Fruit fly (Drosophila melanogaster) whole organism, embryonic: Measurements from ENCODE around the gene RpL24.

Experiments
- Adf1 ChIP-seq: fragments of 200-800 bp; sonication (Bioruptor generic); IDR thresholded peaks from 2 replicates; pipeline ENCODE4 v1.3.6; 2022; ENCODE audit warnings: missing biosample characterization, missing genetic modification characterization
- Antp ChIP-seq: fragments of 200-800 bp; sonication (Bioruptor generic); optimal IDR thresholded peaks from 3 replicates; lab custom pipeline; 2016; ENCODE audit warnings: missing biosample characterization, missing genetic modification characterization
- Atf6 ChIP-seq: fragments of 200-800 bp; sonication (Bioruptor generic); IDR thresholded peaks from 2 replicates; pipeline ENCODE4 v1.3.6; 2022; ENCODE audit warnings: missing biosample characterization, missing genetic modification characterization
- B-H2 ChIP-seq: fragments of 200-800 bp; sonication (Bioruptor generic); optimal IDR thresholded peaks from 2 replicates; lab custom pipeline; 2018; ENCODE audit warnings: missing biosample characterization, mild to moderate bottlenecking, missing genetic modification characterization
- CG10543 ChIP-seq: fragments of 200-800 bp; sonication (Bioruptor generic); optimal IDR thresholded peaks from 3 replicates; lab custom pipeline; 2017; ENCODE audit warnings: missing biosample characterization, mild to moderate bottlenecking, missing genetic modification characterization, moderate library complexity
- CG1602 ChIP-seq: fragments of 200-800 bp; sonication (Bioruptor generic); optimal IDR thresholded peaks from 3 replicates; lab custom pipeline; 2016; ENCODE audit warnings: missing biosample characterization, missing genetic modification characterization
- CG1832 ChIP-seq: fragments of 200-800 bp; sonication (Bioruptor generic); optimal IDR thresholded peaks from 2 replicates; lab custom pipeline; 2017; ENCODE audit warnings: missing biosample characterization, mild to moderate bottlenecking, missing genetic modification characterization, inconsistent platforms
- CG18599 ChIP-seq: fragments of 200-800 bp; sonication (Bioruptor generic); optimal IDR thresholded peaks from 3 replicates; lab custom pipeline; 2017; ENCODE audit warnings: missing biosample characterization, missing genetic modification characterization, mild to moderate bottlenecking, moderate library complexity, missing genetic modification reagents
- CG2116 ChIP-seq: fragments of 200-800 bp; sonication (Bioruptor generic); optimal IDR thresholded peaks from 3 replicates; lab custom pipeline; 2018; ENCODE audit warnings: missing biosample characterization, mild to moderate bottlenecking, missing genetic modification characterization
- CG2120 ChIP-seq: fragments of 200-800 bp; sonication (Bioruptor generic); optimal IDR thresholded peaks from 3 replicates; lab custom pipeline; 2016; ENCODE audit warnings: missing biosample characterization, missing genetic modification characterization
- CG2678 ChIP-seq: fragments of 200-800 bp; sonication (Bioruptor generic); optimal IDR thresholded peaks from 3 replicates; lab custom pipeline; 2019; ENCODE audit warnings: missing biosample characterization, mild to moderate bottlenecking, missing genetic modification characterization, moderate library complexity
- CG33213 ChIP-seq: fragments of 200-800 bp; sonication (Bioruptor generic); optimal IDR thresholded peaks from 3 replicates; lab custom pipeline; 2016; ENCODE audit warnings: missing biosample characterization, missing genetic modification characterization
- CG34376 ChIP-seq: fragments of 200-800 bp; sonication (Bioruptor generic); optimal IDR thresholded peaks from 2 replicates; lab custom pipeline; 2018; ENCODE audit warnings: missing biosample characterization, mild to moderate bottlenecking, missing genetic modification characterization
- CG4707 ChIP-seq: fragments of 200-800 bp; sonication (Bioruptor generic); optimal IDR thresholded peaks from 2 replicates; lab custom pipeline; 2018; ENCODE audit warnings: missing biosample characterization, mild to moderate bottlenecking, missing genetic modification characterization, moderate library complexity
- CG4854 ChIP-seq: fragments of 200-800 bp; sonication (Bioruptor generic); optimal IDR thresholded peaks from 2 replicates; lab custom pipeline; 2016; ENCODE audit warnings: missing biosample characterization, missing genetic modification characterization, inconsistent platforms
- CG6175 ChIP-seq: fragments of 200-800 bp; sonication (Bioruptor generic); IDR thresholded peaks from 3 replicates; pipeline ENCODE4 v1.3.6; 2022; ENCODE audit warnings: missing biosample characterization, missing genetic modification characterization
- CG6272 ChIP-seq: fragments of 200-800 bp; sonication (Bioruptor generic); IDR thresholded peaks from 2 replicates; pipeline ENCODE4 v1.3.6; 2022; ENCODE audit warnings: missing biosample characterization, missing genetic modification characterization
- CG7928 ChIP-seq: fragments of 200-800 bp; sonication (Bioruptor generic); optimal IDR thresholded peaks from 2 replicates; lab custom pipeline; 2017; ENCODE audit warnings: missing biosample characterization, mild to moderate bottlenecking, missing genetic modification characterization
- CG7963 ChIP-seq: fragments of 200-800 bp; sonication (Bioruptor generic); IDR thresholded peaks from 3 replicates; pipeline ENCODE4 v1.3.6; 2022; ENCODE audit warnings: missing biosample characterization, missing genetic modification characterization; ENCODE audit not compliant: partially characterized antibody
- Deaf1 ChIP-seq: fragments of 200-800 bp; optimal IDR thresholded peaks from 3 replicates; lab custom pipeline; 2019; ENCODE audit warnings: missing biosample characterization, mild to moderate bottlenecking, missing genetic modification characterization, moderate library complexity
- Dek ChIP-seq: fragments of 200-800 bp; sonication (Bioruptor generic); optimal IDR thresholded peaks from 3 replicates; lab custom pipeline; 2019; ENCODE audit warnings: missing biosample characterization, mild to moderate bottlenecking, missing genetic modification characterization, moderate library complexity
- Dll ChIP-seq: fragments of 200-800 bp; sonication (Bioruptor generic); IDR thresholded peaks from 4 replicates; pipeline ENCODE4 v1.3.6; 2022; ENCODE audit warnings: missing biosample characterization, missing genetic modification characterization; ENCODE audit not compliant: partially characterized antibody
- ERR ChIP-seq: fragments of 200-800 bp; sonication (Bioruptor generic); optimal IDR thresholded peaks from 2 replicates; lab custom pipeline; 2016; ENCODE audit warnings: missing biosample characterization, missing genetic modification characterization
- Elba2 ChIP-seq: fragments of 200-800 bp; sonication (Bioruptor generic); optimal IDR thresholded peaks from 3 replicates; lab custom pipeline; 2016; ENCODE audit warnings: missing biosample characterization, missing genetic modification characterization
- GATAe ChIP-seq: fragments of 200-800 bp; sonication (Bioruptor generic); conservative IDR thresholded peaks from 2 replicates; pipeline ENCODE4 v1.3.6; 2022; ENCODE audit warnings: missing biosample characterization, missing genetic modification characterization
- Lim3 ChIP-seq: fragments of 200-800 bp; sonication (Bioruptor generic); IDR thresholded peaks from 2 replicates; pipeline ENCODE4 v1.3.6; 2022; ENCODE audit warnings: missing biosample characterization, missing genetic modification characterization
- NC2β ChIP-seq: fragments of 200-800 bp; sonication (Bioruptor generic); optimal IDR thresholded peaks from 2 replicates; lab custom pipeline; 2016; ENCODE audit warnings: missing biosample characterization, missing genetic modification characterization
- Nf-YA ChIP-seq: fragments of 200-800 bp; sonication (Bioruptor generic); IDR thresholded peaks from 2 replicates; pipeline ENCODE4 v1.3.6; 2022; ENCODE audit warnings: missing biosample characterization, missing genetic modification characterization
- Nf-YC ChIP-seq: fragments of 200-800 bp; optimal IDR thresholded peaks from 3 replicates; lab custom pipeline; 2019; ENCODE audit warnings: missing biosample characterization, mild to moderate bottlenecking, missing genetic modification characterization, moderate library complexity
- NfI ChIP-seq: fragments of 200-800 bp; sonication (Bioruptor generic); optimal IDR thresholded peaks from 3 replicates; lab custom pipeline; 2018; ENCODE audit warnings: missing biosample characterization, mild to moderate bottlenecking, missing genetic modification characterization, moderate library complexity
- Poxn ChIP-seq: fragments of 200-800 bp; sonication (Bioruptor generic); IDR thresholded peaks from 2 replicates; pipeline ENCODE4 v1.3.6; 2022; ENCODE audit warnings: missing biosample characterization, missing genetic modification characterization
- Side ChIP-seq: fragments of 200-800 bp; sonication (Bioruptor generic); optimal IDR thresholded peaks from 2 replicates; lab custom pipeline; 2016; ENCODE audit warnings: missing biosample characterization, missing genetic modification characterization
- Sox100B ChIP-seq: fragments of 200-800 bp; sonication (Bioruptor generic); optimal IDR thresholded peaks from 3 replicates; lab custom pipeline; 2018; ENCODE audit warnings: missing biosample characterization, mild to moderate bottlenecking, missing genetic modification characterization
- ab ChIP-seq: fragments of 200-800 bp; sonication (Bioruptor generic); optimal IDR thresholded peaks from 2 replicates; lab custom pipeline; 2016; ENCODE audit warnings: missing biosample characterization, missing genetic modification characterization
- caup ChIP-seq: fragments of 200-800 bp; sonication (Bioruptor generic); optimal IDR thresholded peaks from 3 replicates; lab custom pipeline; 2017; ENCODE audit warnings: missing biosample characterization, mild to moderate bottlenecking, missing genetic modification characterization, moderate library complexity; ENCODE audit not compliant: severe bottlenecking
- chinmo ChIP-seq: fragments of 200-800 bp; sonication (Bioruptor generic); IDR thresholded peaks from 4 replicates; pipeline ENCODE4 v1.3.6; 2022; ENCODE audit warnings: missing biosample characterization, missing genetic modification characterization; ENCODE audit not compliant: partially characterized antibody
- crc ChIP-seq: fragments of 200-800 bp; sonication (Bioruptor generic); optimal IDR thresholded peaks from 2 replicates; lab custom pipeline; 2016; ENCODE audit warnings: missing biosample characterization, missing genetic modification characterization
- crp ChIP-seq, 2 experiments: fragments of 200-800 bp; sonication (Bioruptor generic); optimal IDR thresholded peaks; 2 replicates in 1 of 2; 3 replicates in 1 of 2; lab custom pipeline; 2017; ENCODE audit warnings: missing biosample characterization in 2 of 2, missing genetic modification characterization in 2 of 2, mild to moderate bottlenecking in 1 of 2, moderate library complexity in 1 of 2
- cwo ChIP-seq: fragments of 200-800 bp; sonication (Bioruptor generic); optimal IDR thresholded peaks from 3 replicates; lab custom pipeline; 2017; ENCODE audit warnings: missing biosample characterization, missing genetic modification characterization, mild to moderate bottlenecking, moderate library complexity, missing genetic modification reagents
- ewg ChIP-seq: fragments of 200-800 bp; sonication (Bioruptor generic); optimal IDR thresholded peaks from 3 replicates; lab custom pipeline; 2017; ENCODE audit warnings: mild to moderate bottlenecking, missing biosample characterization, missing genetic modification reagents, missing genetic modification characterization
- fd64A ChIP-seq: fragments of 200-800 bp; sonication (Bioruptor generic); optimal IDR thresholded peaks from 3 replicates; lab custom pipeline; 2018; ENCODE audit warnings: missing biosample characterization, mild to moderate bottlenecking, missing genetic modification characterization
- gcm2 ChIP-seq: fragments of 200-800 bp; sonication (Bioruptor generic); optimal IDR thresholded peaks from 2 replicates; lab custom pipeline; 2016; ENCODE audit warnings: missing biosample characterization, missing genetic modification characterization
- grn ChIP-seq: fragments of 200-800 bp; sonication (Bioruptor generic); optimal IDR thresholded peaks from 3 replicates; lab custom pipeline; 2017; ENCODE audit warnings: missing biosample characterization, missing genetic modification characterization
- gro ChIP-seq: fragments of 200-800 bp; sonication (Bioruptor generic); optimal IDR thresholded peaks from 2 replicates; lab custom pipeline; 2016; ENCODE audit warnings: missing biosample characterization, missing genetic modification characterization
- gsb-n ChIP-seq: fragments of 200-800 bp; sonication (Bioruptor generic); optimal IDR thresholded peaks from 3 replicates; lab custom pipeline; 2018; ENCODE audit warnings: missing biosample characterization, mild to moderate bottlenecking, missing genetic modification characterization
- lab ChIP-seq: fragments of 200-800 bp; sonication (Bioruptor generic); optimal IDR thresholded peaks from 3 replicates; lab custom pipeline; 2017; ENCODE audit warnings: missing biosample characterization, missing genetic modification characterization, mild to moderate bottlenecking, moderate library complexity, missing genetic modification reagents
- pfk ChIP-seq: fragments of 200-800 bp; sonication (Bioruptor generic); optimal IDR thresholded peaks from 2 replicates; lab custom pipeline; 2018; ENCODE audit warnings: missing biosample characterization, mild to moderate bottlenecking, missing genetic modification characterization, moderate library complexity
- sc ChIP-seq, 3 experiments: fragments of >200 bp in 2 of 3; fragments of 200-800 bp in 1 of 3; sonication (Bioruptor generic) in 1 of 3; optimal IDR thresholded peaks; 2 replicates in 2 of 3; 3 replicates in 1 of 3; lab custom pipeline; 2017; ENCODE audit warnings: mild to moderate bottlenecking in 1 of 3, missing biosample characterization in 1 of 3, missing genetic modification characterization in 1 of 3, missing genetic modification reagents in 1 of 3
- shn ChIP-seq: fragments of 200-800 bp; sonication (Bioruptor generic); optimal IDR thresholded peaks from 3 replicates; lab custom pipeline; 2016; ENCODE audit warnings: missing biosample characterization, missing genetic modification characterization
- twi ChIP-seq: fragments of 200-800 bp; optimal IDR thresholded peaks from 2 replicates; lab custom pipeline; 2019; ENCODE audit warnings: missing biosample characterization, mild to moderate bottlenecking, missing genetic modification characterization, moderate library complexity
- wdn ChIP-seq: fragments of 200-800 bp; sonication (Bioruptor generic); IDR thresholded peaks from 2 replicates; pipeline ENCODE4 v1.3.6; 2022; ENCODE audit warnings: missing biosample characterization, missing genetic modification characterization

Gene RpL24

DNA sequence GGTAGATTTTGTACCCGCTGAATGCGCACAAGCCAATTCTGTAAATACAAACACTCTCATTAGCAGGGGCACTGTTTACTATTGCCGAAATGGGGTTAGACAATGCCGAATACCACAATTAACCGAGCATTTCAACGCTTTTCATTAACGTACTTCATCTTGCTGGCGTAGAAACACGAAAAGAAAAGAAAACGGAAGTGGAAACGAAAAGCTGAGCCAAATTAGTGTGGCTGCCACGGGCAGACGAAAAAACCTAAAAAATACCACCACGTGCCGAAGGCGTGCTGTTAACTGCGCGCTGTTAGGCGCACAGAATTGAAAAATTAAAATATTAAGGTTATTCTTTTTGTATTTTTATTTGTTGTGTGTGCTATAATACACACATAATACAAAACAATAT, at the start of gene RpL24 (continued):
- TF ChIP-seq Elba2 (GFP tag; lab: Kevin White, UChicago), result no peak
- TF ChIP-seq CG7928 (GFP tag; lab: Kevin White, UChicago), result peak; percentile 72
- peak; percentile 91 for TF ChIP-seq CG4707 (GFP tag; lab: Kevin White, UChicago)
- no peak for TF ChIP-seq Dll (GFP tag; lab: Robert Waterston, UW)
- no peak for TF ChIP-seq CG1832
- TF ChIP-seq Antp (GFP tag; lab: Kevin White, UChicago), result peak; percentile 70
- TF ChIP-seq twi, result peak; percentile 73
- TF ChIP-seq gro (GFP tag; lab: Kevin White, UChicago), result peak; percentile 94
- TF ChIP-seq CG1602, result peak; percentile 61
- peak; percentile 88 for TF ChIP-seq Sox100B
- TF ChIP-seq Poxn (GFP tag; lab: Robert Waterston, UW), result no peak
- no peak for TF ChIP-seq sc (optimal IDR thresholded peaks at IDR 0.05; lab: Kevin White, UChicago)
- peak; percentile 88 for TF ChIP-seq sc (GFP tag; optimal IDR thresholded peaks at IDR 0.05; lab: Kevin White, UChicago)
- peak; percentile 97 for TF ChIP-seq B-H2
- peak; percentile 93 for TF ChIP-seq fd64A (GFP tag; lab: Kevin White, UChicago)
- peak; percentile 93 for TF ChIP-seq Side
- TF ChIP-seq CG6272 (GFP tag; lab: Robert Waterston, UW), result peak; percentile 64; the same call in 1 of the 2 replicates
- TF ChIP-seq CG2116 (GFP tag; lab: Kevin White, UChicago), result peak; percentile 84
- peak; percentile 96 for TF ChIP-seq NfI
- peak; percentile 40 for TF ChIP-seq ab
- TF ChIP-seq wdn (GFP tag; lab: Robert Waterston, UW), result peak; percentile 83
- peak; percentile 90 for TF ChIP-seq gcm2 (GFP tag; lab: Kevin White, UChicago)
- peak; percentile 89 for TF ChIP-seq shn (GFP tag; lab: Kevin White, UChicago)
- TF ChIP-seq ewg (GFP tag; lab: Kevin White, UChicago), result peak; percentile 85
- peak; percentile 99 for TF ChIP-seq caup (GFP tag; lab: Kevin White, UChicago)
- peak; percentile 88 for TF ChIP-seq gsb-n (tag; lab: Kevin White, UChicago)
- TF ChIP-seq CG2678, result peak; percentile 82
- TF ChIP-seq CG4854, result peak; percentile 94
- peak; percentile 85 for TF ChIP-seq pfk (GFP tag; lab: Kevin White, UChicago)
- TF ChIP-seq, all 482 proteins: peak for 413

- peak; percentile 74 for TF ChIP-seq GATAe (GFP tag; lab: Robert Waterston, UW)
- TF ChIP-seq crc, result no peak
- no peak for TF ChIP-seq CG33213 (GFP tag; lab: Kevin White, UChicago)
- no peak for TF ChIP-seq Dek
- no peak for TF ChIP-seq Atf6 (GFP tag; lab: Robert Waterston, UW)
- TF ChIP-seq CG10543, result peak; percentile 12
- 0 out of 3 replicates have a peak, but pooled peaks have one; percentile 32 for TF ChIP-seq CG6175 (GFP tag; lab: Robert Waterston, UW)
- no peak for TF ChIP-seq Nf-YA
- no peak for TF ChIP-seq Deaf1 (tag; lab: Kevin White, UChicago)
- TF ChIP-seq CG7963 (GFP tag; lab: Robert Waterston, UW), result no peak
- TF ChIP-seq CG2120, result no peak
- TF ChIP-seq ERR (GFP tag; lab: Kevin White, UChicago), result no peak
- TF ChIP-seq Adf1 (GFP tag; lab: Robert Waterston, UW), result no peak
- peak; percentile 26 for TF ChIP-seq CG18599 (GFP tag; lab: Kevin White, UChicago)
- peak; percentile 85 for TF ChIP-seq grn
- peak; percentile 86 for TF ChIP-seq CG34376 (GFP tag; lab: Kevin White, UChicago)
- TF ChIP-seq Nf-YC (tag; lab: Kevin White, UChicago), result no peak
- peak; percentile 82 for TF ChIP-seq cwo
- no peak for TF ChIP-seq crp (GFP tag; optimal IDR thresholded peaks at IDR 0.05; lab: Kevin White, UChicago)
- TF ChIP-seq NC2β (GFP tag; lab: Kevin White, UChicago), result no peak
- TF ChIP-seq chinmo (GFP tag; lab: Robert Waterston, UW), result 0 out of 4 replicates have a peak, but pooled peaks have one; percentile 50
- peak; percentile 73; the same call in 1 of the 2 replicates for TF ChIP-seq Lim3 (GFP tag; lab: Robert Waterston, UW)
- peak; percentile 43 for TF ChIP-seq lab (GFP tag; lab: Kevin White, UChicago)
Measured at dm6 chr2L:13436791-13437190, 41.9 kb upstream of the RpL24 start.
